Worm (Caenorhabditis elegans): ENCODE results near the gene Y73B6BL.23.

Gene Y73B6BL.23

ce11 chrIV:6372993-6373392, 45.9 kb downstream of the Y73B6BL.23 start, which contains the start of gene smg-3:
smg-3 (minus strand) TSS chrIV:6373093.
- TF ChIP-seq tbx-8 (GFP tag; optimal IDR thresholded peaks at IDR 0.05) (no peak), blmp-1 (tag; optimal IDR thresholded peaks at IDR 0.05) (no peak), lin-13 (tag; optimal IDR thresholded peaks at IDR 0.05) (no peak), elt-3 (tag; optimal IDR thresholded peaks at IDR 0.05) (no peak), nhr-237 (tag; optimal IDR thresholded peaks at IDR 0.05) (no peak), drap-1 (GFP tag; optimal IDR thresholded peaks at IDR 0.05) (no peak), lin-32 (GFP tag; optimal IDR thresholded peaks at IDR 0.05) (no peak), ceh-83 (GFP tag; optimal IDR thresholded peaks at IDR 0.05) (no peak), sem-2 (GFP tag; optimal IDR thresholded peaks at IDR 0.05) (no peak), ztf-11 (tag; optimal IDR thresholded peaks at IDR 0.05) (no peak), flh-1 (GFP tag; optimal IDR thresholded peaks at IDR 0.05) (no peak), nhr-28 (tag; optimal IDR thresholded peaks at IDR 0.05) (no peak), ces-1 (GFP tag; optimal IDR thresholded peaks at IDR 0.05) (no peak), mep-1 (tag; optimal IDR thresholded peaks at IDR 0.05) (no peak), nhr-2 (tag; optimal IDR thresholded peaks at IDR 0.05) (no peak), bed-3 (GFP tag; optimal IDR thresholded peaks at IDR 0.05) (no peak), mab-5 (tag; optimal IDR thresholded peaks at IDR 0.05) (no peak)

DNA sequence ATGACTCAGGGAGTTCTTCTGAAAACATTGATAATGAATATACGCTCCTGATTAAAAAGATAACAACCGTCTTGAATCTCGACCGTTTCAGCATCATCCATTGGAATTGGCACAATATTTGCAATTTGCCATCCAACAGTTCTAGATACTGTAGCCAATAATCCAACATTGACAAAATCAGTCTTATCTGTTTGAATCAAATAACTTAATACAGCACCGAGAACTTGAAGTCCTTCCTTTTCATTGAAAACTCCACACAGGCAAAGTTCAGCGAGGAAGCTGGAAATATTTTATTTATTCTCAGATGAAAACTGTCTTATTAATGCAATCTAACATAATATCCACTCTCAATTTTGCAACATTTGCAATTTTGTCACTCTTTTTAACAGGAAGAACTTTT, 46.6 kb downstream of the Y73B6BL.23 start:
- no peak for TF ChIP-seq ces-1 (GFP tag; optimal IDR thresholded peaks at IDR 0.05)
- no peak for TF ChIP-seq flh-1 (GFP tag; optimal IDR thresholded peaks at IDR 0.05)
- TF ChIP-seq lin-13 (tag; optimal IDR thresholded peaks at IDR 0.05), result no peak
- no peak for TF ChIP-seq hlh-1 (tag; optimal IDR thresholded peaks at IDR 0.05)
- no peak for TF ChIP-seq nhr-28 (tag; optimal IDR thresholded peaks at IDR 0.05)
- no peak for TF ChIP-seq nhr-2 (tag; optimal IDR thresholded peaks at IDR 0.05)
- no peak for TF ChIP-seq snpc-4 (tag; optimal IDR thresholded peaks at IDR 0.05)
- no peak for TF ChIP-seq nhr-76 (tag; optimal IDR thresholded peaks at IDR 0.05)
- no peak for TF ChIP-seq sem-2 (GFP tag; optimal IDR thresholded peaks at IDR 0.05)
- no peak for TF ChIP-seq cnd-1 (tag; optimal IDR thresholded peaks at IDR 0.05)
- TF ChIP-seq mep-1 (tag; optimal IDR thresholded peaks at IDR 0.05), result no peak
- TF ChIP-seq bed-3 (GFP tag; optimal IDR thresholded peaks at IDR 0.05), result no peak

- no peak for TF ChIP-seq nhr-76 (tag; optimal IDR thresholded peaks at IDR 0.05)
- no peak for TF ChIP-seq unc-120 (tag; optimal IDR thresholded peaks at IDR 0.05; ENCODE audit: poor library complexity, severe bottlenecking)
- no peak for TF ChIP-seq zip-8 (tag; optimal IDR thresholded peaks at IDR 0.05)
- no peak for TF ChIP-seq pha-4 (tag; optimal IDR thresholded peaks at IDR 0.05)
- TF ChIP-seq bed-3 (GFP tag; optimal IDR thresholded peaks at IDR 0.05), result no peak
- no peak for TF ChIP-seq ham-2 (GFP tag; optimal IDR thresholded peaks at IDR 0.05)
- no peak for TF ChIP-seq drap-1 (GFP tag; optimal IDR thresholded peaks at IDR 0.05)
- no peak for TF ChIP-seq blmp-1 (tag; optimal IDR thresholded peaks at IDR 0.05)
- TF ChIP-seq unc-39 (tag; optimal IDR thresholded peaks at IDR 0.05), result no peak
- no peak for TF ChIP-seq tbx-8 (GFP tag; optimal IDR thresholded peaks at IDR 0.05)
- TF ChIP-seq mab-5 (tag; optimal IDR thresholded peaks at IDR 0.05), result no peak
- no peak for TF ChIP-seq ceh-83 (GFP tag; optimal IDR thresholded peaks at IDR 0.05)
- no peak for TF ChIP-seq M03D4.4 (tag; optimal IDR thresholded peaks at IDR 0.05)
These were observed 49.4 kb downstream of the Y73B6BL.23 start for ce11 chrIV:6369489-6369888.

Measured in whole organism, mixed stage, embryonic.